Fruit fly (Drosophila melanogaster): ENCODE data around the gene CG15014.

CG15014 gene

dm6 chr3L:4313299-4313698, 8.8 kb downstream of the CG15014 start, which contains the start of gene Claspin (continued):
- TF ChIP-seq Eip75B (GFP tag; optimal IDR thresholded peaks at IDR 0.05) (no peak), CG8632 (GFP tag; optimal IDR thresholded peaks at IDR 0.05) (no peak), CG10669 (GFP tag; optimal IDR thresholded peaks at IDR 0.05) (no peak), CG7368 (GFP tag; optimal IDR thresholded peaks at IDR 0.05) (no peak), CG11294 (GFP tag; IDR thresholded peaks at IDR 0.05) (no peak)

- TF ChIP-seq Eip78C (GFP tag), result peak; percentile 75
- TF ChIP-seq Sox14 (GFP tag; optimal IDR thresholded peaks at IDR 0.05), result no peak
- no peak for TF ChIP-seq svp (GFP tag)
- no peak for TF ChIP-seq CG8632 (GFP tag; optimal IDR thresholded peaks at IDR 0.05)
- TF ChIP-seq CG10631 (GFP tag; optimal IDR thresholded peaks at IDR 0.05), result no peak
- no peak for TF ChIP-seq dsx (GFP tag; optimal IDR thresholded peaks at IDR 0.05; ENCODE audit: poor library complexity, severe bottlenecking)
- no peak for TF ChIP-seq CG11294 (GFP tag; IDR thresholded peaks at IDR 0.05)
- TF ChIP-seq Gug (GFP tag; IDR thresholded peaks at IDR 0.05), result no peak
- peak; percentile 35 for TF ChIP-seq OdsH (GFP tag; optimal IDR thresholded peaks at IDR 0.05)
- no peak for TF ChIP-seq Ets96B (tag; optimal IDR thresholded peaks at IDR 0.05)
- peak; percentile 31 for TF ChIP-seq acj6 (GFP tag; optimal IDR thresholded peaks at IDR 0.05)
- TF ChIP-seq CG32006 (GFP tag; optimal IDR thresholded peaks at IDR 0.05), result peak; percentile 41
- no peak for TF ChIP-seq eg (GFP tag; IDR thresholded peaks at IDR 0.05)
- TF ChIP-seq CG15336 (GFP tag; IDR thresholded peaks at IDR 0.05), result peak; percentile 46
- no peak for TF ChIP-seq fd59A (GFP tag; optimal IDR thresholded peaks at IDR 0.05)
- TF ChIP-seq CG3032 (tag; optimal IDR thresholded peaks at IDR 0.05), result no peak
- no peak for TF ChIP-seq CG4318 (GFP tag; optimal IDR thresholded peaks at IDR 0.05)
- TF ChIP-seq CG31627 (GFP tag; optimal IDR thresholded peaks at IDR 0.05), result no peak
- no peak for TF ChIP-seq lz (GFP tag; optimal IDR thresholded peaks at IDR 0.05)
- TF ChIP-seq Hr4 (GFP tag; optimal IDR thresholded peaks at IDR 0.05), result peak; percentile 61
- no peak for TF ChIP-seq ss (GFP tag; optimal IDR thresholded peaks at IDR 0.05)
- no peak for TF ChIP-seq CG8119 (GFP tag; IDR thresholded peaks at IDR 0.05)
Observed at dm6 chr3L:4310604-4311003, 11.5 kb downstream of the CG15014 start.

- TF ChIP-seq Eip75B (GFP tag; optimal IDR thresholded peaks at IDR 0.05), result peak; percentile 14
- peak; percentile 1 for TF ChIP-seq esn (GFP tag; optimal IDR thresholded peaks at IDR 0.05)
- no peak for TF ChIP-seq CG15336 (GFP tag; IDR thresholded peaks at IDR 0.05)
- TF ChIP-seq CG6854 (GFP tag; optimal IDR thresholded peaks at IDR 0.05), result peak; percentile 94
- TF ChIP-seq Eip78C (GFP tag), result peak; percentile 61
- no peak for TF ChIP-seq CG8319 (GFP tag; optimal IDR thresholded peaks at IDR 0.05)
- peak; percentile 98 for TF ChIP-seq Blimp-1 (GFP tag; optimal IDR thresholded peaks at IDR 0.05)
- TF ChIP-seq lz (GFP tag; optimal IDR thresholded peaks at IDR 0.05), result no peak
- no peak for TF ChIP-seq Gug (GFP tag; IDR thresholded peaks at IDR 0.05)
Observed at dm6 chr3L:4307691-4308383, 14.2 kb downstream of the CG15014 start, which contains the start of gene dyl. Gene dyl (minus strand): TSS chr3L:4307718.

- TF ChIP-seq CG6854 (GFP tag; optimal IDR thresholded peaks at IDR 0.05), result peak; percentile 92
- TF ChIP-seq CG7368 (GFP tag; optimal IDR thresholded peaks at IDR 0.05), result peak; percentile 79
- TF ChIP-seq CG15336 (GFP tag; IDR thresholded peaks at IDR 0.05), result peak; percentile 98
- TF ChIP-seq CG3919 (GFP tag; optimal IDR thresholded peaks at IDR 0.05), result peak; percentile 92
- TF ChIP-seq fd59A (GFP tag; optimal IDR thresholded peaks at IDR 0.05), result peak; percentile 59
- peak; percentile 90 for TF ChIP-seq esn (GFP tag; optimal IDR thresholded peaks at IDR 0.05)
- peak; percentile 97 for TF ChIP-seq Eip78C (GFP tag)
- TF ChIP-seq Eip93F (GFP tag; optimal IDR thresholded peaks at IDR 0.05), result peak; percentile 58
- TF ChIP-seq pdm3 (GFP tag; optimal IDR thresholded peaks at IDR 0.05), result peak; percentile 90
- peak; percentile 47 for TF ChIP-seq Sox15 (GFP tag; optimal IDR thresholded peaks at IDR 0.05)
- peak; percentile 83 for TF ChIP-seq CG34406 (GFP tag; optimal IDR thresholded peaks at IDR 0.05)
- peak; percentile 84 for TF ChIP-seq CG8632 (GFP tag; optimal IDR thresholded peaks at IDR 0.05)
- peak; percentile 86 for TF ChIP-seq CG6792 (GFP tag; optimal IDR thresholded peaks at IDR 0.05)
- peak; percentile 88 for TF ChIP-seq lz (GFP tag; optimal IDR thresholded peaks at IDR 0.05)
- TF ChIP-seq CG6808 (GFP tag; optimal IDR thresholded peaks at IDR 0.05), result peak; percentile 50
- peak; percentile 92 for TF ChIP-seq Lpt (GFP tag; optimal IDR thresholded peaks at IDR 0.05)
- peak; percentile 53 to 80 for TF ChIP-seq ss (GFP tag; optimal IDR thresholded peaks at IDR 0.05)
- peak; percentile 69 for TF ChIP-seq spab (GFP tag; optimal IDR thresholded peaks at IDR 0.05)
- peak; percentile 64 for TF ChIP-seq CG3032 (tag; optimal IDR thresholded peaks at IDR 0.05)
- TF ChIP-seq Ets96B (tag; optimal IDR thresholded peaks at IDR 0.05), result peak; percentile 74
- peak; percentile 88 for TF ChIP-seq OdsH (GFP tag; optimal IDR thresholded peaks at IDR 0.05)
- TF ChIP-seq CG8319 (GFP tag; optimal IDR thresholded peaks at IDR 0.05), result peak; percentile 70
- TF ChIP-seq acj6 (GFP tag; optimal IDR thresholded peaks at IDR 0.05), result peak; percentile 85
- peak; percentile 84 for TF ChIP-seq Gug (GFP tag; IDR thresholded peaks at IDR 0.05)
- TF ChIP-seq CG6163 (GFP tag; IDR thresholded peaks at IDR 0.05), result peak; percentile 96
- peak; percentile 70 for TF ChIP-seq Ets21C (GFP tag; optimal IDR thresholded peaks at IDR 0.05)
- peak; percentile 79 for TF ChIP-seq CG10669 (GFP tag; optimal IDR thresholded peaks at IDR 0.05)
Observed at dm6 chr3L:4304244-4304959, 17.7 kb downstream of the CG15014 start.

Data from whole organism, prepupa.